Fruit fly (Drosophila melanogaster) whole organism, larva: ENCODE data around the gene CG13031.
A peak's percentile ranks its signal among the peaks of the same experiment; 100 is the strongest.

Experiments
- noc ChIP-seq: fragments of 200-800 bp; sonication (Bioruptor generic); optimal IDR thresholded peaks from 3 replicates; lab custom pipeline; 2019; ENCODE audit warnings: missing biosample characterization, mild to moderate bottlenecking, missing genetic modification characterization, moderate library complexity

The CG13031 gene

DNA sequence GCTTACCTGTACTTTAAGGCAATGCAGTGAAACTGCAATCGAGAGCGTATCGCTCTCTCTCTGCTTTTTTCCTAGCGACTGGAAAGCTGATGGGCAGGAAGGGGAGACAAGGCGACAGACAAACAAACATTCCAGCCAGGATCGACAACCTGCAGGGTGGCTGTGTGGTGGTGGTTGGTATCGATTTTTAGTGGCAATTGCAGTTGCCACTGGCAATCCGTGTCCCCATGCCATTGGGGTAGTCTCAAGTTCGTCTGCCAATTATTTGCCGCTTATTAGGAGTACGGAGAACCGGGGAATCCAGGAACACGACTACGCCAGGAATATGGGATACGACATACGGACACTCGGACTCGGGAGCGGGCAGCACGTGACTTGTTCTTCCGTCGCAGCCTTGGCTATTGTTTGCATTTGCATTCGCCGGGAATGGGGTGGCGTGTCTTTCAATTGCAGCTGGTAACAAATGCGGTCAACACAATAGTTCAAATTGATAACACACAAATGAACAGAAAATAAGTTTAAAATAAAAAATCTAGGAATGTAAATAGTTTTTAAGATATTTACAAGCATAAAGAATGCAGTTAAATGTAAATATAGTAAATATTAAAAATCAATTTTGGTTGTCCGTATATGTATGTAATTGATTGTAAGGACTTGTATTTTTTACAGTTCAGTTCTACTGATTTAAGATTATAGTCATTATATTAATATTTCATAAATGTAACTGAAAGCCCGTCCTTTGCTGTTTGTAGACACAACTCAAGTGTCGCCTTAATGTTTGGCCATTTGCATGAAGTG, 22.1 kb downstream of the CG13031 start:
- no peak for TF ChIP-seq noc (tag; lab: Kevin White, UChicago)

DNA sequence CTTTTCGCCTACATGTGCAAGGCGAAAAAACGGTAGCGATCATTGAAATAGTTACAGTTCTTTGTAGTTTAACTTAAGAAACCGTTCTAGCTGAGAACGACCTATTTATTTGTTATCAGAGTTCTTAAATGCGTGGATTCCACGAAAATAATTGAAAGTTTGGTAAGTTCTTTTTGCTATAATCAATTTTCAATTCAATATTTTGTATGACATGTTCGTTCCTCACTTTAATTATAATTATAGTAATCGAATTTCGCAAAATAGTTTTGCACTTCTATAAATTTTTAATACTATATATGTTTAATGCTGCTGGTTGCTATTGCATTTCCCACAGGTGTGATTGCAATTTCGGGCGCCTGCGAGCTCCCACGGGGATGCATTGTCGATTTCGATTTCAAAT, 23.7 kb downstream of the CG13031 start:
- no peak for TF ChIP-seq noc (tag; lab: Kevin White, UChicago)

DNA sequence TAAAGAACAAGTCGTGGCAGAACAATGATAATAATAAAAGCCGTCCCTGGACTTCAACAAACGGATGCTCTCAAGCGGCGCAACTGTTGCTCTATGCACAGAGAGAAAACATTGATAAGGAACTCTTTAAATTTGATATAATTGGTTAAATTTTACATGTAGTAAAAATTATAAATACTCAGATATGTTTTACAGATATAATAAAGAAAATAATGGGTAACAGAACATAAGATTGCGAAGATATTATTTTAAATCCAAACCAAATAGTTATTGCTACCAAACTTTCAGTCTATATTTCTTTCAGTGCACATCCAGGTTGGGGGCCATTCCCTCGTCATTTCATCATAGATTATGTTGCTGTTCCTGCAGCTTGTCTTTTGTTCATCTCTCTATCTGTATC, 25.1 kb downstream of the CG13031 start:
- no peak for TF ChIP-seq noc (tag; lab: Kevin White, UChicago)

DNA sequence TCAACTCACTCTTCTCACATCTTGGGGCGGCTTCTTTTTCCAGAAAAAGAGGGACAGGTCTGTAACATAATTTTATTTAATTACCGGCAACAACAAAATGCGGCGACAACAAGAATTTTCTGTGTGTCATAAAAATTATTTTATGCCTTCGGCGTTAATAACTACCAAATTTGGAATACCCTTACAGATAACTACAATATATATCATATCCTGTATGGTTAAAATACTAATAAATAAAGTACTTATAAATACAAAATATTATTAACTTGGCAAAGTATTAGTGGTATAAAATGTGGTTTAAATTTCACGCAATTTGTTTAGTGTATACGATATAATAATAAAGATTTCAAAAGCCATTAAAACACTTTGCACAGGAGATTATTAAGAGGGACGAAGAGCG, 26.1 kb downstream of the CG13031 start:
- TF ChIP-seq noc (tag; lab: Kevin White, UChicago) = no peak

DNA sequence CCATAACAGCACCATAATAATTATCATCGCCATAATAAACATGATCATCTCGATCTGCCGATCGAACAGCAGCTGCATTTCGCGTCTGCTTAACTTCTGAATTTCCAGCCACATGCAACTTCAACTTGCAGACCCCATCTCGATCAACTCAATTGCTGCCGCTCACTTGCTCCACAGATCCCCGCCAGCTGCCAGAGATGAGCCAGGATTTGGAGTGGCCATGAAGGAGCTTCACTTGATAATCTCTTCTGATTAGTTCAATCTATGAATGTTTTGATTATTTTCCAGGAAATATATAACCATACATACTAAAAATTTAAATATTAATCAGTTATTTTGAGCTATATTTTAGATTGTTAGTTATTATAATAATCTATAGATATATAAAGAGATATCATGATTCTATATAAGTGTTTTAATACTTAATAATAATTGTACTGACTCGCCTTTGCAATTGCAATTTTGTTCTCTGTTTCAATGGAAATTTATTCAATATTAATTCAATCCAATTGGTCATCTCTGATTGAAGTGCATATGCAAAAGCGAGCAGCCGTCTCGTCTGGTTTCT, 26.9 kb downstream of the CG13031 start:
- no peak for TF ChIP-seq noc (tag; lab: Kevin White, UChicago)

DNA sequence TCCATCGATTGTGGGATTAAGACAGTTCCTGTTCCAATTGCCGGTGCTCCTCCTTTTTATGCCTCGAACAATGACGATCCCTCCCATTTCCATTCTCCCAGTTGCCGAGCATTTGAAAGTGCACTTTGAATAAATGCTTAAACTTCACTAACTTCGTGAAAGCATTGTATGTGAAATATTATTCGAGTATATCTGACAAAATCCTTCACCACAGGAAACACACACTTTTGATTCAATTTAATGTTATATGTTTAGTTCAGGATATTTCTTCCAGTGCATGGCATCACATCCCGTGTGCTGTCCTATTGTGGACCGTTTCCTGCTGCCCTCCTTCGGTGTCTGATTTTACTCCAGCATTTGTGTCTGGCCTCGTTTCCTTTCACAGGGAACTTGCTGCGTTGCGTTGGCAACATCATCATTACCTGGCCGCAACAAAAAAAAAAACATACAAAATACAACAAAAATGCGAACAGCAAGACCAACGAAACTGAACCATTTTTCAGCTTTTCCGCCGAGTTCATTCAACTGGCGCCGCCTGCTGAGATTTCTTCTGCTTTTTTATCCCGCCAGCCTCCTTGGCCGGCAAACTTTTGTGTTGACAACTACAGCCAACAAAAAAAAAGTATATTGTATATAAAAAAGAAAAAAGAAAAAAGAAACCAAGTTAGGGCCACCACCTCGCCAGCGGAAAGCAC, 27.9 kb downstream of the CG13031 start:
- no peak for TF ChIP-seq noc (tag; lab: Kevin White, UChicago)

DNA sequence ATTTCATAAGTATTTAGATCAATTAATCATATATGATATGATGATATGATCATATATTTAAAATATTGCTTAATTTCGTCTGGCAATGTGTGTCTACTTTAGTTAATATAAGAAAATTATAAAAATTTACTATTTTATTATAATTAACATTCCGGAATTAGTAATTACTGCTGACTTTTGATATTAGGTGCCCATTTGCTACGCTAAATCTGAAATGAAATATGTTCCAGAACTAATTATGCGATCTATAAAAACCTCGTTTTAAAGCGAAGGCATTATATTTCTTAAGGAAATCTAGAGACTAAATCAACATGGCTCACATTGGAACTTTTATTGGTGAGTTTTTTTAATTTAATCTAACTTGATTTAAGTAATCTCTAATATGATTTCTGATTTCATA, 30.5 kb downstream of the CG13031 start, which contains the start of gene CG42852:
Gene CG42852, plus strand, starts transcription at position 301 of the 400 bp plus-strand sequence.
- no peak for TF ChIP-seq noc (tag; lab: Kevin White, UChicago)

DNA sequence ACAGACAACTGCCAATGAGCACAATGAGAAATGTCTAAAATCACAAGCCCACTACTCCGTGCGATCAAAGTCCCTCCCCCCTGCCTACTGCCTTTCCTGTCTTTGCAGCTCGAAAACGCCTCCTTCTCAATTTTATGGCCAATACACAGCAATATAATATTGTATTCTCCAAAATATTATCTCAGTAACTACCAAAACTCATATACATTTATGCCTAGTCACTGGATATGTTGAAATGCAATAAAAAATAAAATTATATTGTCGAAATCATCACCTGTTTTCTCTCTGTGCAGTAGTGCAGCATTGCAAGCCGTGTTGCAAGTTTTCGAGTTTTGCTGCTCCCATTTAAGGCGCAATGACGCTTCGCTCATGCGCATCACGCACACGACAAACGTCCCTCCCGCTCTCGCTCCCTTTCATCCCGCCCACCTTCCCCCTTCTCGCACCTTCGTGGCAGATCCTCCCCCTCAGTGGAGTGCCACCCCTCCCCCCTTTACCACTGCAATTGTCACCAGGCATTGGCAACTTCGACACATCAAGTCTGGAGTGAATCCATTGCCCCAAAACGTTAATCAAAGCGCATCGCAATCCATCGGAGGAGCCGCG, 33.9 kb downstream of the CG13031 start:
- no peak for TF ChIP-seq noc (tag; lab: Kevin White, UChicago)

DNA sequence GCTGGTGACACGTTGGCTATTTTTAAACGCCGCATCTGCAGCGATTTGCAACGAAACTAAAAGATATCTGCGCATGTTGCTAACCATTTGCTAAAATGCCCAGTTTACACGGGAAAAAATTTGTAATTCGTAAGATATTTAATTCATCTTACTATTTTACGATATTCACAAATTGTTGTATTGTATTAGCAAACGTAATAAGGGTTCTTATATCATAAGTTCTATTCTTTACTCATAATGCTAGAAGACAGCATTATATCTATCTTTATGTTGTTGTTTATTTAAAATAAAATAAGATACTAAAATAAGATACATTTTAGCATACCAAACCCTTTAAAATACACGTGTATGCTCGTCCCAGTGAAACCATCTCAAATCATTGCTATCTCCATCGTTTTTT, 34.8 kb downstream of the CG13031 start:
- no peak for TF ChIP-seq noc (tag; lab: Kevin White, UChicago)

DNA sequence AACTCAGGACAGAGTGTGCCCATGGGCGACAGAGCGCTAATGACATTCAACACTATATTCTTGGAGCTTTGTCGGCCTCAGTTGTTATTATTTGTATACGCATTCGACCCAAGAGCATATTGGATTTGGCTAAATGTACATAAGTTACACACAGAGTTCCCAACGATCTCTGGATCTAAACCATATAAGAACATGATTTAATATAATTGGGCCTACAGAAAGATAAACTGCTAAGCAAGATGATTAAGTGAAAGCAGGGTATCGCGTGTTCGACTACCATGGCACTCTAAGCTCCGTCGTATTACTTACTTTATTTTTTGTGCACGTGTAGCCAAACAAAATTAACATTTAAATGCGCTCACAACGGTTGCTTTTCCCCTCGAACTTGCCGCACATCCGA, 35.6 kb downstream of the CG13031 start:
- no peak for TF ChIP-seq noc (tag; lab: Kevin White, UChicago)

DNA sequence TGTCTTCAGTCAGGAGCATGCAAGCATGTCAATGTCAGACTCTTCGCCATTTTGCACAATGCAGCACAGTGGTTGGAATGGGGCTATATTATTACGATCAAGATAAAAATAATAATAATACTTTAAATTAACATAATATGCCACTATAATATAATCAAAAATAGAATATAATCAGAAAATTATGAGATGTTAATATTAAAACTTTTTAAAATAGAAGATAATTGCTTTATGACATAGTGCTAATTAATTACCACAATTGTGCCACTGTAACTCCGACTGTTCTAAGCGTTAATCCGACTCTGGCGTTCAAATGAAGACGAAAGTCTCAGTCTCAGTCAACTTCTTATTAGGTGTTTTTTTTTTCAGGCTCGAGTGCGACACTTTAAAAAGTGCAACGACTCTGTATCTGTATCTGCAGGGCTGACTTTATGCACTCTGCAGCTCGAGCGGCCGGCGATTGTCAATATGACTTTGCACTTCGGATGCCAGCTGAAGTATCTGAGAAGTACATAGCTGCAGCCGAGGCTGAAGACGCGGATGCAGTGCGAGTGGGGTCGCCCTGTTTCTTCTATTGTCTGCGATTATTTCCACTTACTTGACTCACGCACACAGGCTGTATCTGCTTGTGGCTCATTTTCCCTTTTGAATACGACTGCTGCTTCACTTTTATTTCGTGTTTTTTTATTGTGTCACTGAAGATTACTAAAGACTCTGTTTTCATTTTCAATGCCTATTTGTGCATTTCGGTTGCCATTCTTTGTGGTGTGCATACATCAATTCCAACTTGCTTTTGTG, 37.7 kb downstream of the CG13031 start:
- TF ChIP-seq noc (tag; lab: Kevin White, UChicago) = no peak

DNA sequence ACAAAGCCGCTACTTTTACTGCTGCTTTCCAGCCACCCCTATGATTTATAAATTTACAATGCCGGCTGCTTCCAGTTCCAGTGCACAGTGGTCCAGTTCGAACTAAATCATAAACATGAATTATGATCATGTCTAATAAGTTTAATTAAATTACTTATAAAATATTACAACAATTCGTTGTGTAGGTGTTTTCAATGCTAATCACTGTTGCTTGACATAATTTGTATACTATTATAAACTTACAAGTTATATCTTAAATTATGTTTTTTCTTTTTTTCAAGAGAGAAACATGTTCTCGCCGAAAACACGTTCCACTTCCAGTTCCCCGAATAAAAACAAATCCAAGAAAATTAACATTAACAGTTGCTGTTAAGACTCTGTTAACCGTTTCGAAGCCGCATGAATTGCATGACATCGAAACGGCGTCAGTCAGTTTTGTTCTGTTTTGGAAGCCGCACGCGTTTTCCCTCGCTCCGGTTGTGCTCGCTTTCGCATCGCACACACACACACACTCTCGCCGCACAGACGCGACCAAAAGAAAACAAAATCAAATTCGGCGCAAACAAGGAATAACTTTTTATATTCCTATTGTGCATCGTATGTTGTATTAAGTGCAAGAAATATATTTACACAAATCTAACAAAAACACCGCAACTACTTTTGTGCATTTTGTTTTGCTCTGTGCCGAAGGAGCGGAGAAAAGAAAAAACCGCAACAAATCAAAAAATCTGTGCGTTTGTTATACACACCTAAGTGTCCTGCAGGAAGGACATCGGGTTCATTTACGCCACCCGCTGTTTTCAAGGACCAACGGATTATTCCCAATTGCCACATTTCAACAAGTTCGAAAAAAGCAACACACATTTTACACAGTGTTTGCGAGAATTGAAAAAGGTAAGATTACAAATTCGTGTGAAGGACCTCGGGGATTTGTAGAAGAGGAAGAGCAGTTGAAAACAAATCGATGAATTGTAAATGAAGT, 41.3 kb downstream of the CG13031 start, which contains the start of gene Nrt:
Gene Nrt, plus strand, starts transcription at position 426 of the 982 bp plus-strand sequence.
- peak; percentile 7 for TF ChIP-seq noc (tag; lab: Kevin White, UChicago)

DNA sequence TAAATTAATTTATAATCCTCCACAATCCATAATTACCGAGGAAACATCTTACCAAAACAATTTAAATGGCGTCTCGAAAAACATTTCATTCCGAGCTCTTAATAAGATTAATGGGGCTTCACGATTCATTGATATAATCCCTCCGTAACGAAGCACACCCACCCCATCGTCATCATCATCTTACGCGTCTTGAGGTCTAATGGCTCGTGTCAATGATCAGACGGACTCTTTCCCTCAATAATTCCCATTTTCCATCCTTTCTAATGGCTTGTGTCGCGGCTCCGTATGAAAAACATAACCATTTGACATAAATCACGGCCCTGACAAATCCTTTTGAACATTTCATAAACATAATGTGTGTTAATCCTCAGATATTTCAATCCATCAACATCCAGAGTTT, 42.2 kb downstream of the CG13031 start:
- TF ChIP-seq noc (tag; lab: Kevin White, UChicago) = no peak
